Worm (Caenorhabditis elegans) whole organism, young adult: Measurements from ENCODE around the gene F55C9.5.

Source experiments
- C06A6.2 ChIP-seq: fragments of 200-800 bp; sonication (Bioruptor generic); conservative IDR thresholded peaks from 2 replicates; pipeline ENCODE4 v1.3.6; 2022; ENCODE audit warnings: missing genetic modification characterization, missing compliant biosample characterization
- athp-1 ChIP-seq: sonication (generic microtip); optimal IDR thresholded peaks from 2 replicates; lab custom pipeline; 2017; ENCODE audit warnings: mild to moderate bottlenecking, missing genetic modification characterization, missing compliant biosample characterization
- nhr-27 ChIP-seq: fragments of 200-800 bp; sonication (Bioruptor generic); optimal IDR thresholded peaks from 2 replicates; lab custom pipeline; 2018; ENCODE audit warnings: mild to moderate bottlenecking, missing genetic modification characterization, moderate library complexity, missing compliant biosample characterization

DNA sequence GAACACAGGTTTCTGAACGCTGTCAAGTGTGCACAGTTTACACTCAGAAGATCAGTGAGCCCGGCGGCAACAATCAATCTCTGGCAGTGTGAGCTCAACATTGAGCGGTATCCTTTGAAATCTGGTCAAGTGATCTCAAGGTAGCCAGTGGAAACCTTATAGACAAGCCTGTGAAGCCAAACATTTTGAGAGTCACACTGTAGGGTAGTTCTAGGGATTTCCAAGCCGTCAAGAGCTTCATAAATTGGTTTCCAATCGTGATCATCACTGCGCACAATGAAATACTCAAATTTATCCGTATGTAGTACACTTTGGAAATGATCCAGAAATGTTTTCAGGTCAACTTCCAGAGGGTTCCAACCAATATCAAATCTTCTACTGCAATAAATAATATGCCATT lies 14.0 kb upstream of the F55C9.5 start, which contains the start of gene F55C9.15:
- TF ChIP-seq nhr-27 (tag; lab: Kevin White, UChicago), result no peak
- TF ChIP-seq athp-1, result no peak
- no peak for TF ChIP-seq C06A6.2 (GFP tag; lab: Robert Waterston, UW)
